Fruit fly (Drosophila melanogaster) whole organism, embryonic: ENCODE results near the gene ppk11.

Experiments used
- C15 ChIP-seq: fragments of 200-800 bp; sonication (Bioruptor generic); IDR thresholded peaks from 3 replicates; pipeline ENCODE4 v1.3.6; 2022; ENCODE audit warnings: missing biosample characterization, missing genetic modification characterization
- CG12236 ChIP-seq: fragments of 200-800 bp; sonication (Bioruptor generic); optimal IDR thresholded peaks from 2 replicates; lab custom pipeline; 2016; ENCODE audit warnings: missing biosample characterization, missing genetic modification characterization
- CG13775 ChIP-seq: fragments of 200-800 bp; sonication (Bioruptor generic); optimal IDR thresholded peaks from 3 replicates; lab custom pipeline; 2017; ENCODE audit warnings: missing biosample characterization, mild to moderate bottlenecking, missing genetic modification characterization
- CG13894 ChIP-seq: fragments of 200-800 bp; sonication (Bioruptor generic); optimal IDR thresholded peaks from 3 replicates; lab custom pipeline; 2018; ENCODE audit warnings: missing biosample characterization, mild to moderate bottlenecking, missing genetic modification characterization, moderate library complexity
- CG14014 ChIP-seq: fragments of 200-800 bp; sonication (Bioruptor generic); IDR thresholded peaks from 2 replicates; pipeline ENCODE4 v1.3.6; 2022; ENCODE audit warnings: missing biosample characterization, missing genetic modification characterization
- CG16813 ChIP-seq: fragments of 200-800 bp; sonication (Bioruptor generic); IDR thresholded peaks from 3 replicates; pipeline ENCODE4 v1.3.6; 2022; ENCODE audit warnings: missing biosample characterization, missing genetic modification characterization; ENCODE audit not compliant: partially characterized antibody
- CG17829 ChIP-seq: fragments of 200-800 bp; optimal IDR thresholded peaks from 2 replicates; lab custom pipeline; 2019; ENCODE audit warnings: missing biosample characterization, mild to moderate bottlenecking, missing genetic modification characterization, moderate library complexity
- CG3847 ChIP-seq: fragments of 200-800 bp; sonication (Bioruptor generic); IDR thresholded peaks from 2 replicates; pipeline ENCODE4 v1.3.6; 2022; ENCODE audit warnings: missing biosample characterization, missing genetic modification characterization
- CG4424 ChIP-seq: fragments of 200-800 bp; sonication (Bioruptor generic); optimal IDR thresholded peaks from 3 replicates; lab custom pipeline; 2016; ENCODE audit warnings: missing biosample characterization, missing genetic modification characterization
- CG4617 ChIP-seq: fragments of 200-800 bp; sonication (Bioruptor generic); optimal IDR thresholded peaks from 3 replicates; lab custom pipeline; 2016; ENCODE audit warnings: missing biosample characterization, missing genetic modification characterization, borderline replicate concordance
- CG4707 ChIP-seq: fragments of 200-800 bp; sonication (Bioruptor generic); optimal IDR thresholded peaks from 2 replicates; lab custom pipeline; 2018; ENCODE audit warnings: missing biosample characterization, mild to moderate bottlenecking, missing genetic modification characterization, moderate library complexity
- CG6791 ChIP-seq: fragments of 200-800 bp; sonication (Bioruptor generic); IDR thresholded peaks from 3 replicates; pipeline ENCODE4 v1.3.6; 2022; ENCODE audit warnings: missing biosample characterization, missing genetic modification characterization; ENCODE audit not compliant: partially characterized antibody
- CG6813 ChIP-seq: fragments of 200-800 bp; sonication (Bioruptor generic); optimal IDR thresholded peaks from 2 replicates; lab custom pipeline; 2017; ENCODE audit warnings: missing biosample characterization, missing genetic modification characterization, mild to moderate bottlenecking, moderate library complexity, missing genetic modification reagents
- CG7786 ChIP-seq: fragments of 200-800 bp; sonication (Bioruptor generic); optimal IDR thresholded peaks from 2 replicates; lab custom pipeline; 2016; ENCODE audit warnings: missing biosample characterization, missing genetic modification characterization
- CG8944 ChIP-seq: fragments of 200-800 bp; sonication (Bioruptor generic); optimal IDR thresholded peaks from 3 replicates; lab custom pipeline; 2016; ENCODE audit warnings: missing biosample characterization, missing genetic modification characterization
- CoRest ChIP-seq: fragments of 200-800 bp; sonication (Bioruptor generic); optimal IDR thresholded peaks from 3 replicates; lab custom pipeline; 2018; ENCODE audit warnings: missing biosample characterization, mild to moderate bottlenecking, missing genetic modification characterization, moderate library complexity
- Eip74EF ChIP-seq, 2 experiments: fragments of 200-800 bp in 1 of 2; fragments of >200 bp in 1 of 2; sonication (Bioruptor generic) in 1 of 2; optimal IDR thresholded peaks; 2 replicates each; lab custom pipeline; 2017 to 2019; ENCODE audit warnings: missing biosample characterization in 2 of 2, missing genetic modification characterization in 2 of 2, mild to moderate bottlenecking in 1 of 2, moderate library complexity in 1 of 2
- Ets65A ChIP-seq: fragments of 200-800 bp; sonication (Bioruptor generic); peaks from one replicate; lab custom pipeline; 2016; ENCODE audit warnings: missing biosample characterization, missing genetic modification characterization
- Fer1 ChIP-seq: fragments of 200-800 bp; sonication (Bioruptor generic); optimal IDR thresholded peaks from 2 replicates; lab custom pipeline; 2017; ENCODE audit warnings: missing biosample characterization, mild to moderate bottlenecking, missing genetic modification characterization
- Hr51 ChIP-seq, 2 experiments: fragments of 200-800 bp; sonication (Bioruptor generic); optimal IDR thresholded peaks; 2 replicates in 1 of 2; 3 replicates in 1 of 2; lab custom pipeline; 2016 to 2018; ENCODE audit warnings: missing biosample characterization in 2 of 2, missing genetic modification characterization in 2 of 2, mild to moderate bottlenecking in 1 of 2, moderate library complexity in 1 of 2
- Lhr ChIP-seq: fragments of 200-800 bp; sonication (Bioruptor generic); optimal IDR thresholded peaks from 3 replicates; lab custom pipeline; 2017; ENCODE audit warnings: mild to moderate bottlenecking, missing biosample characterization, missing genetic modification reagents, missing genetic modification characterization
- Nf-YA ChIP-seq: fragments of 200-800 bp; sonication (Bioruptor generic); IDR thresholded peaks from 2 replicates; pipeline ENCODE4 v1.3.6; 2022; ENCODE audit warnings: missing biosample characterization, missing genetic modification characterization
- Nf-YB ChIP-seq: fragments of 200-800 bp; sonication (Bioruptor generic); optimal IDR thresholded peaks from 3 replicates; lab custom pipeline; 2019; ENCODE audit warnings: missing biosample characterization, mild to moderate bottlenecking, missing genetic modification characterization, moderate library complexity
- Nf-YC ChIP-seq: fragments of 200-800 bp; optimal IDR thresholded peaks from 3 replicates; lab custom pipeline; 2019; ENCODE audit warnings: missing biosample characterization, mild to moderate bottlenecking, missing genetic modification characterization, moderate library complexity
- Trl ChIP-seq, 3 experiments: fragments of >200 bp in 2 of 3; fragments of 200-800 bp in 1 of 3; sonication (Bioruptor generic) in 1 of 3; optimal IDR thresholded peaks; 2 replicates in 1 of 3; 3 replicates in 2 of 3; lab custom pipeline; 2016 to 2017; ENCODE audit warnings: missing biosample characterization in 1 of 3, missing genetic modification characterization in 1 of 3
- Usf ChIP-seq: fragments of 200-800 bp; sonication (Bioruptor generic); optimal IDR thresholded peaks from 2 replicates; lab custom pipeline; 2017; ENCODE audit warnings: missing genotype, missing biosample characterization, missing genetic modification characterization
- Xrp1 ChIP-seq: fragments of 200-800 bp; sonication (Bioruptor generic); IDR thresholded peaks from 2 replicates; pipeline ENCODE4 v1.3.6; 2022; ENCODE audit warnings: missing biosample characterization, missing genetic modification characterization
- abd-A ChIP-seq: fragments of 200-800 bp; sonication (Bioruptor generic); optimal IDR thresholded peaks from 3 replicates; lab custom pipeline; 2019; ENCODE audit warnings: missing biosample characterization, mild to moderate bottlenecking, missing genetic modification characterization, moderate library complexity
- ase ChIP-seq: fragments of 200-800 bp; sonication (Bioruptor generic); IDR thresholded peaks from 3 replicates; pipeline ENCODE4 v1.3.6; 2022; ENCODE audit warnings: missing biosample characterization, missing genetic modification characterization
- bcd ChIP-seq: fragments of 200-800 bp; sonication (Bioruptor generic); optimal IDR thresholded peaks from 2 replicates; lab custom pipeline; 2017; ENCODE audit warnings: missing biosample characterization, mild to moderate bottlenecking, missing genetic modification characterization
- croc ChIP-seq: fragments of 200-800 bp; sonication (Bioruptor generic); conservative IDR thresholded peaks from 3 replicates; pipeline ENCODE4 v1.3.6; 2022; ENCODE audit warnings: missing biosample characterization, missing genetic modification characterization
- dpn ChIP-seq, 2 experiments: fragments of 200-800 bp; sonication (Bioruptor generic); optimal IDR thresholded peaks; 3 replicates each; lab custom pipeline; 2016; ENCODE audit warnings: missing biosample characterization in 2 of 2, missing genetic modification characterization in 2 of 2
- dysf ChIP-seq: fragments of 200-800 bp; sonication (Bioruptor generic); IDR thresholded peaks from 3 replicates; pipeline ENCODE4 v1.3.6; 2022; ENCODE audit warnings: missing biosample characterization, missing genetic modification characterization
- ewg ChIP-seq: fragments of 200-800 bp; sonication (Bioruptor generic); optimal IDR thresholded peaks from 3 replicates; lab custom pipeline; 2017; ENCODE audit warnings: mild to moderate bottlenecking, missing biosample characterization, missing genetic modification reagents, missing genetic modification characterization
- eyg ChIP-seq: fragments of 200-800 bp; sonication (Bioruptor generic); optimal IDR thresholded peaks from 3 replicates; lab custom pipeline; 2016; ENCODE audit warnings: missing biosample characterization, missing genetic modification characterization
- gcm2 ChIP-seq: fragments of 200-800 bp; sonication (Bioruptor generic); optimal IDR thresholded peaks from 2 replicates; lab custom pipeline; 2016; ENCODE audit warnings: missing biosample characterization, missing genetic modification characterization
- ham ChIP-seq: fragments of 200-800 bp; sonication (Bioruptor generic); IDR thresholded peaks from 2 replicates; pipeline ENCODE4 v1.3.6; 2022; ENCODE audit warnings: missing biosample characterization, missing genetic modification characterization
- her ChIP-seq: fragments of 200-800 bp; sonication (Bioruptor generic); optimal IDR thresholded peaks from 2 replicates; lab custom pipeline; 2016; ENCODE audit warnings: missing biosample characterization, missing genetic modification characterization
- lmd ChIP-seq: fragments of 200-800 bp; sonication (Bioruptor generic); IDR thresholded peaks from 2 replicates; pipeline ENCODE4 v1.3.6; 2022; ENCODE audit warnings: missing biosample characterization, missing genetic modification characterization
- mirr ChIP-seq: fragments of 200-800 bp; sonication (Bioruptor generic); optimal IDR thresholded peaks from 3 replicates; lab custom pipeline; 2018; ENCODE audit warnings: missing biosample characterization, mild to moderate bottlenecking, missing genetic modification characterization
- peb ChIP-seq: fragments of 200-800 bp; sonication (Bioruptor generic); IDR thresholded peaks from 2 replicates; pipeline ENCODE4 v1.3.6; 2022; ENCODE audit warnings: missing biosample characterization, missing genetic modification characterization
- pnt ChIP-seq: fragments of 200-800 bp; sonication (Bioruptor generic); optimal IDR thresholded peaks from 3 replicates; lab custom pipeline; 2016; ENCODE audit warnings: missing biosample characterization, missing genetic modification characterization
- pros ChIP-seq: fragments of 200-800 bp; sonication (Bioruptor generic); optimal IDR thresholded peaks from 3 replicates; lab custom pipeline; 2019; ENCODE audit warnings: missing biosample characterization, mild to moderate bottlenecking, missing genetic modification characterization, moderate library complexity
- pum ChIP-seq: fragments of 200-800 bp; sonication (Bioruptor generic); optimal IDR thresholded peaks from 2 replicates; lab custom pipeline; 2016; ENCODE audit warnings: missing biosample characterization, missing genetic modification characterization
- run ChIP-seq: fragments of 200-800 bp; sonication (Bioruptor generic); optimal IDR thresholded peaks from 3 replicates; lab custom pipeline; 2018; ENCODE audit warnings: missing biosample characterization, mild to moderate bottlenecking, missing genetic modification characterization
- so ChIP-seq: fragments of 200-800 bp; sonication (Bioruptor generic); IDR thresholded peaks from 3 replicates; pipeline ENCODE4 v1.3.6; 2022; ENCODE audit warnings: missing biosample characterization, missing genetic modification characterization
- wor ChIP-seq: fragments of 200-800 bp; sonication (Bioruptor generic); IDR thresholded peaks from 2 replicates; pipeline ENCODE4 v1.3.6; 2022; ENCODE audit warnings: missing biosample characterization, missing genetic modification characterization
- zen2 ChIP-seq: fragments of 200-800 bp; sonication (Bioruptor generic); IDR thresholded peaks from 3 replicates; pipeline ENCODE4 v1.3.6; 2022; ENCODE audit warnings: missing biosample characterization, missing genetic modification characterization; ENCODE audit not compliant: partially characterized antibody
- zf30C ChIP-seq: fragments of 200-800 bp; sonication (Bioruptor generic); optimal IDR thresholded peaks from 3 replicates; lab custom pipeline; 2018; ENCODE audit warnings: missing biosample characterization, mild to moderate bottlenecking, missing genetic modification characterization

ppk11 gene

dm6 chr2L:9774980-9775628 lies at the start of gene ppk11, which contains the start of gene ppk16 (continued):
- TF ChIP-seq Usf (GFP tag; lab: Kevin White, UChicago) (no peak), peb (GFP tag; lab: Robert Waterston, UW) (no peak), ham (GFP tag; lab: Robert Waterston, UW) (no peak), dpn (GFP tag; optimal IDR thresholded peaks at IDR 0.05; lab: Kevin White, UChicago) (peak in 1 of 2 experiments; percentile 38), Fer1 (no peak), Nf-YA (no peak), bcd (GFP tag; lab: Kevin White, UChicago) (peak; percentile 10), CG13775 (GFP tag; lab: Kevin White, UChicago) (no peak), ewg (GFP tag; lab: Kevin White, UChicago) (no peak), Nf-YC (tag; lab: Kevin White, UChicago) (no peak), CG4424 (GFP tag; lab: Kevin White, UChicago) (peak; percentile 39), Hr51 (GFP tag; optimal IDR thresholded peaks at IDR 0.05; lab: Kevin White, UChicago) (no peak), her (GFP tag; lab: Kevin White, UChicago) (no peak), croc (GFP tag; lab: Robert Waterston, UW) (no peak), Lhr (GFP tag; lab: Kevin White, UChicago) (no peak), CG3847 (GFP tag; lab: Robert Waterston, UW) (no peak), mirr (GFP tag; lab: Kevin White, UChicago) (no peak), CG7786 (GFP tag; lab: Kevin White, UChicago) (no peak), dysf (no peak; the same call in 2 of the 3 replicates), pros (GFP tag; lab: Kevin White, UChicago) (no peak), Ets65A (GFP tag; lab: Kevin White, UChicago) (no peak), ase (GFP tag; lab: Robert Waterston, UW) (no peak), Xrp1 (GFP tag; lab: Robert Waterston, UW) (peak; percentile 77), pum (GFP tag; lab: Kevin White, UChicago) (no peak), Trl (optimal IDR thresholded peaks at IDR 0.05; lab: Kevin White, UChicago) (no peak), Trl (GFP tag; optimal IDR thresholded peaks at IDR 0.05; lab: Kevin White, UChicago) (peak; percentile 12), abd-A (tag; lab: Kevin White, UChicago) (no peak), lmd (GFP tag; lab: Robert Waterston, UW) (no peak), CG6813 (GFP tag; lab: Kevin White, UChicago) (peak; percentile 46), eyg (GFP tag; lab: Kevin White, UChicago) (no peak), CG16813 (GFP tag; lab: Robert Waterston, UW) (no peak), CG13894 (tag; lab: Kevin White, UChicago) (no peak), Eip74EF (GFP tag; optimal IDR thresholded peaks at IDR 0.05; lab: Kevin White, UChicago) (peak in 1 of 2 experiments; percentile 42), CG8944 (GFP tag; lab: Kevin White, UChicago) (no peak), CG14014 (GFP tag; lab: Robert Waterston, UW) (peak; percentile 22; the same call in 1 of the 2 replicates), C15 (no peak), zen2 (GFP tag; lab: Robert Waterston, UW) (no peak), CG6791 (GFP tag; lab: Robert Waterston, UW) (no peak), CG4707 (GFP tag; lab: Kevin White, UChicago) (no peak), so (GFP tag; lab: Robert Waterston, UW) (no peak), CG17829 (tag; lab: Kevin White, UChicago) (no peak), CoRest (tag; lab: Kevin White, UChicago) (peak; percentile 1), CG12236 (GFP tag; lab: Kevin White, UChicago) (peak; percentile 56), Nf-YB (no peak), CG4617 (GFP tag; lab: Kevin White, UChicago) (no peak), gcm2 (GFP tag; lab: Kevin White, UChicago) (no peak), run (tag; lab: Kevin White, UChicago) (no peak), zf30C (GFP tag; lab: Kevin White, UChicago) (no peak), pnt (GFP tag; lab: Kevin White, UChicago) (peak; percentile 15), wor (no peak)
